Worm (Caenorhabditis elegans): ENCODE data around the gene sup-10.

DNA sequence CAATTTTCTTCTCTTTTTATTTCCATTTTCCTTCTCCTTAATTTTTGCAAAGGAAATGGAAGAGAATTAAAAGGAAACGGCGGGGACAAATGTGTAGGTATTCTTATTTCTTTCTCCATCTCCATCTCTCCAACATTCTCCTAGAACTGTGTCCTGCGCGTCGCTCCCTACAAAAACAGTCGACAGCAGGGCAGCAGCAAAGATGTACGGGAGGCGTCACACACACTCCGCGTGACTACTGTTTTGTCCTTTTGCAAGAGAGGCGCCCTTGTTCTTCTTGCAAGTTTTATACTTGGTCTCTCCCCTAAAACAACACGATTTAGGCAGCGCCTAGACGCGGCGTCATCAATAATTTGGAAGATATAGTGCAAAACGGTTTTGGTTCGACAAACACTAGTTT, 11.8 kb downstream of the sup-10 start:
- no peak for TF ChIP-seq hmg-4 (GFP tag; optimal IDR thresholded peaks at IDR 0.05)
- no peak for TF ChIP-seq tbx-11 (GFP tag; IDR thresholded peaks at IDR 0.05)
- TF ChIP-seq flt-1 (GFP tag; IDR thresholded peaks at IDR 0.05), result no peak
- TF ChIP-seq ets-7 (tag; optimal IDR thresholded peaks at IDR 0.05), result no peak
- TF ChIP-seq ama-1 (optimal IDR thresholded peaks at IDR 0.05), result no peak
- no peak for TF ChIP-seq F13C5.2 (tag; optimal IDR thresholded peaks at IDR 0.05)
- no peak for TF ChIP-seq sea-1 (GFP tag; conservative IDR thresholded peaks at IDR 0.05)
- TF ChIP-seq pes-1 (GFP tag; IDR thresholded peaks at IDR 0.05), result no peak
- TF ChIP-seq scrt-1 (GFP tag; IDR thresholded peaks at IDR 0.05), result no peak
- no peak for TF ChIP-seq ceh-13 (GFP tag; optimal IDR thresholded peaks at IDR 0.05)
- TF ChIP-seq tbx-37 (GFP tag; conservative IDR thresholded peaks at IDR 0.05), result no peak
- TF ChIP-seq tra-4 (tag; optimal IDR thresholded peaks at IDR 0.05), result no peak
- TF ChIP-seq hnd-1 (tag; optimal IDR thresholded peaks at IDR 0.05), result no peak
